Worm (Caenorhabditis elegans) whole organism, L3 larva: ENCODE data around the gene srw-119.

Experiments
- ZK546.5 ChIP-seq: sonication (generic microtip); optimal IDR thresholded peaks from 2 replicates; lab custom pipeline; 2017; ENCODE audit warnings: missing biosample characterization, missing genetic modification characterization
- aly-2 ChIP-seq: fragments of 150-350 bp; optimal IDR thresholded peaks from 2 replicates; lab custom pipeline; 2014; ENCODE audit warnings: missing biosample characterization, missing genetic modification characterization
- ama-1 ChIP-seq: fragments of 150-350 bp; optimal IDR thresholded peaks from 2 replicates; lab custom pipeline; 2018
- ceh-16 ChIP-seq: sonication (generic microtip); optimal IDR thresholded peaks from 2 replicates; lab custom pipeline; 2017; ENCODE audit warnings: missing biosample characterization, missing genetic modification characterization
- ceh-28 ChIP-seq: fragments of 150-350 bp; optimal IDR thresholded peaks from 2 replicates; lab custom pipeline; 2014; ENCODE audit warnings: missing biosample characterization, missing genetic modification reagents, missing genetic modification characterization
- ceh-82 ChIP-seq: fragments of 150-350 bp; optimal IDR thresholded peaks from 2 replicates; lab custom pipeline; 2014; ENCODE audit warnings: missing biosample characterization, missing genetic modification characterization
- ceh-9 ChIP-seq: sonication (generic microtip); optimal IDR thresholded peaks from 2 replicates; lab custom pipeline; 2018; ENCODE audit warnings: missing biosample characterization, missing genetic modification characterization
- egl-5 ChIP-seq: fragments of 150-350 bp; optimal IDR thresholded peaks from 2 replicates; lab custom pipeline; 2017; ENCODE audit warnings: missing biosample characterization, missing genetic modification reagents, missing genetic modification characterization, inconsistent platforms
- elt-1 ChIP-seq: fragments of 150-350 bp; optimal IDR thresholded peaks from 2 replicates; lab custom pipeline; 2014; ENCODE audit warnings: missing biosample characterization, missing genetic modification characterization
- elt-2 ChIP-seq: sonication (generic microtip); optimal IDR thresholded peaks from 2 replicates; lab custom pipeline; 2016; ENCODE audit warnings: missing genetic modification reagents, mild to moderate bottlenecking, missing genetic modification characterization, missing compliant biosample characterization
- elt-3 ChIP-seq, 3 experiments: fragments of 150-350 bp in 1 of 3; sonication (generic microtip) in 2 of 3; optimal IDR thresholded peaks; 2 replicates in 2 of 3; 4 replicates in 1 of 3; lab custom pipeline; 2014 to 2017; ENCODE audit warnings: missing biosample characterization in 3 of 3, missing genetic modification characterization in 3 of 3
- eor-1 ChIP-seq, 2 experiments: fragments of 150-350 bp; optimal IDR thresholded peaks; 2 replicates each; lab custom pipeline; 2014 to 2018; ENCODE audit warnings: missing biosample characterization in 2 of 2, missing genetic modification characterization in 2 of 2
- fkh-10 ChIP-seq: sonication (generic microtip); optimal IDR thresholded peaks from 2 replicates; lab custom pipeline; 2017; ENCODE audit warnings: missing biosample characterization, missing genetic modification reagents, missing genetic modification characterization
- hmg-11 ChIP-seq: sonication (generic microtip); optimal IDR thresholded peaks from 2 replicates; lab custom pipeline; 2016; ENCODE audit warnings: missing genetic modification characterization, missing compliant biosample characterization
- jun-1 ChIP-seq: fragments of 150-350 bp; optimal IDR thresholded peaks from 2 replicates; lab custom pipeline; 2014; ENCODE audit warnings: missing biosample characterization, missing genetic modification reagents, missing genetic modification characterization
- lin-15B ChIP-seq: fragments of 150-350 bp; optimal IDR thresholded peaks from 2 replicates; lab custom pipeline; 2014; ENCODE audit warnings: missing biosample characterization, missing genetic modification characterization
- lin-39 ChIP-seq: fragments of 150-350 bp; optimal IDR thresholded peaks from 2 replicates; lab custom pipeline; 2018; ENCODE audit warnings: missing biosample characterization, missing genetic modification reagents, missing genetic modification characterization
- lsy-12 ChIP-seq: sonication (generic microtip); optimal IDR thresholded peaks from 2 replicates; lab custom pipeline; 2016; ENCODE audit warnings: mild to moderate bottlenecking, missing genetic modification characterization, missing compliant biosample characterization
- mdl-1 ChIP-seq: fragments of 150-350 bp; optimal IDR thresholded peaks from 2 replicates; lab custom pipeline; 2014; ENCODE audit warnings: missing biosample characterization, missing genetic modification characterization
- mml-1 ChIP-seq: fragments of 150-350 bp; sonication (generic microtip); optimal IDR thresholded peaks from 3 replicates; lab custom pipeline; 2014; ENCODE audit warnings: missing biosample characterization, missing genetic modification characterization
- nfya-1 ChIP-seq: sonication (generic microtip); optimal IDR thresholded peaks from 2 replicates; lab custom pipeline; 2017; ENCODE audit warnings: missing genetic modification characterization, mild to moderate bottlenecking, missing compliant biosample characterization, antibody characterized with exemption, moderate library complexity; ENCODE audit not compliant: insufficient read depth
- nhr-11 ChIP-seq: fragments of 150-350 bp; optimal IDR thresholded peaks from 2 replicates; lab custom pipeline; 2014; ENCODE audit warnings: missing biosample characterization, missing genetic modification characterization
- nhr-12 ChIP-seq: fragments of 150-350 bp; optimal IDR thresholded peaks from 2 replicates; lab custom pipeline; 2014; ENCODE audit warnings: missing biosample characterization, missing genetic modification characterization
- nhr-23 ChIP-seq: fragments of 150-350 bp; optimal IDR thresholded peaks from 2 replicates; lab custom pipeline; 2014; ENCODE audit warnings: missing biosample characterization, missing genetic modification reagents, missing genetic modification characterization
- nhr-237 ChIP-seq: fragments of 150-350 bp; optimal IDR thresholded peaks from 2 replicates; lab custom pipeline; 2014; ENCODE audit warnings: missing biosample characterization, missing genetic modification characterization
- nhr-25 ChIP-seq: sonication (generic microtip); optimal IDR thresholded peaks from 2 replicates; lab custom pipeline; 2017; ENCODE audit warnings: missing biosample characterization, missing genetic modification characterization
- nhr-43 ChIP-seq: sonication (generic microtip); optimal IDR thresholded peaks from 2 replicates; lab custom pipeline; 2016; ENCODE audit warnings: mild to moderate bottlenecking, missing genetic modification characterization, missing compliant biosample characterization; ENCODE audit not compliant: poor library complexity, severe bottlenecking
- nhr-77 ChIP-seq: fragments of 150-350 bp; optimal IDR thresholded peaks from 2 replicates; lab custom pipeline; 2014; ENCODE audit warnings: missing biosample characterization, missing genetic modification characterization
- pqm-1 ChIP-seq: fragments of 150-350 bp; optimal IDR thresholded peaks from 2 replicates; lab custom pipeline; 2017; ENCODE audit warnings: missing biosample characterization, missing genetic modification characterization, inconsistent platforms
- sea-2 ChIP-seq: fragments of 150-350 bp; sonication (generic microtip); optimal IDR thresholded peaks from 4 replicates; lab custom pipeline; 2014; ENCODE audit warnings: missing biosample characterization, missing genetic modification reagents, missing genetic modification characterization
- snpc-4 ChIP-seq: fragments of 150-350 bp; optimal IDR thresholded peaks from 2 replicates; lab custom pipeline; 2014; ENCODE audit warnings: missing biosample characterization, missing genetic modification characterization
- tbx-2 ChIP-seq: sonication (generic microtip); optimal IDR thresholded peaks from 2 replicates; lab custom pipeline; 2016; ENCODE audit warnings: mild to moderate bottlenecking, missing genetic modification characterization, missing compliant biosample characterization
- unc-39 ChIP-seq: sonication (generic microtip); optimal IDR thresholded peaks from 4 replicates; lab custom pipeline; 2017; ENCODE audit warnings: missing biosample characterization, missing genetic modification characterization
- zag-1 ChIP-seq: fragments of 150-350 bp; optimal IDR thresholded peaks from 2 replicates; lab custom pipeline; 2014; ENCODE audit warnings: missing biosample characterization, missing genetic modification characterization

Gene srw-119

ce11 chrV:2999736-3000135, at the start of gene srw-119:
Gene srw-119, minus strand, starts transcription at chrV:2999836.
- TF ChIP-seq elt-2: no peak
- no peak for TF ChIP-seq snpc-4 (tag; lab: Kevin White, UChicago)
- no peak for TF ChIP-seq nhr-11 (tag; lab: Kevin White, UChicago)
- no peak for TF ChIP-seq nhr-12 (tag; lab: Kevin White, UChicago)
- no peak for TF ChIP-seq elt-3 (tag; optimal IDR thresholded peaks at IDR 0.05; lab: Kevin White, UChicago)
- no peak for TF ChIP-seq lin-15B
- no peak for TF ChIP-seq elt-1
- TF ChIP-seq lin-39 (tag; lab: Kevin White, UChicago): no peak
- TF ChIP-seq egl-5: no peak
- no peak for TF ChIP-seq tbx-2 (tag; lab: Kevin White, UChicago)
- TF ChIP-seq mdl-1 (tag; lab: Kevin White, UChicago): no peak
- TF ChIP-seq eor-1 (tag; optimal IDR thresholded peaks at IDR 0.05; lab: Kevin White, UChicago): no peak
- no peak for TF ChIP-seq ceh-28 (tag; lab: Kevin White, UChicago)
- TF ChIP-seq fkh-10 (GFP tag; lab: Kevin White, UChicago): no peak
- no peak for TF ChIP-seq ceh-16 (tag; lab: Kevin White, UChicago)
- no peak for TF ChIP-seq ceh-82 (tag; lab: Kevin White, UChicago)
- TF ChIP-seq nhr-77 (tag; lab: Kevin White, UChicago): no peak
- TF ChIP-seq aly-2 (tag; lab: Kevin White, UChicago): no peak
- no peak for TF ChIP-seq pqm-1 (tag; lab: Kevin White, UChicago)
- no peak for TF ChIP-seq hmg-11 (tag; lab: Kevin White, UChicago)

ce11 chrV:3046364-3046763, 46.7 kb upstream of the srw-119 start:
- TF ChIP-seq elt-3 (tag; optimal IDR thresholded peaks at IDR 0.05; lab: Kevin White, UChicago) (no peak), nhr-11 (tag; lab: Kevin White, UChicago) (no peak), ceh-28 (tag; lab: Kevin White, UChicago) (no peak), sea-2 (GFP tag; lab: Kevin White, UChicago) (no peak), elt-1 (no peak), hmg-11 (tag; lab: Kevin White, UChicago) (no peak), ama-1 (no peak), ZK546.5 (tag; lab: Kevin White, UChicago) (no peak), egl-5 (no peak), unc-39 (tag; lab: Kevin White, UChicago) (no peak), nhr-23 (tag; lab: Kevin White, UChicago) (no peak), mml-1 (tag; lab: Kevin White, UChicago) (no peak)

DNA sequence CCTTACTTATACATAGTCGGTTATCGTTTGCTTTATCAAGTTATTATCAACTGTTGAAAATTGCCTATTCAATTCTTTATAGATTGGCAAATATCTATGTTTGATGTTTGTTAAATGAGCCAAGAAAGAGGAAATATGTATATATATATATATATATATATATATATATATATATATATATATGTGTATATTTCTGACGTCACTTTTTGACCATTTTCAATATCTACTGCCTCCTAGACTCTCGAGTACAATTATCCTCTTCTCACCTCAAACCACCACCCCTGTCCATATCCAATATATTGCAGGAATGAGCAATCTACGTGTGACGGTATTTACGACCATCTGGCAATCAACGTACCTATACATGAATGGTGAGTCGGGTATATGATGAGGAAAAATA, 45.2 kb upstream of the srw-119 start, which contains the start of gene F59D6.1:
F59D6.1 (plus strand) TSS at position 301 of the 400 bp plus-strand sequence.
- TF ChIP-seq nhr-77 (tag; lab: Kevin White, UChicago): no peak
- no peak for TF ChIP-seq zag-1
- no peak for TF ChIP-seq lin-39 (tag; lab: Kevin White, UChicago)
- no peak for TF ChIP-seq lsy-12 (tag; lab: Kevin White, UChicago)
- TF ChIP-seq nhr-25 (tag; lab: Kevin White, UChicago): no peak
- TF ChIP-seq jun-1 (tag; lab: Kevin White, UChicago): no peak
- TF ChIP-seq elt-3 (tag; optimal IDR thresholded peaks at IDR 0.05; lab: Kevin White, UChicago): no peak
- TF ChIP-seq eor-1 (tag; optimal IDR thresholded peaks at IDR 0.05; lab: Kevin White, UChicago): no peak

- TF ChIP-seq nhr-77 (tag; lab: Kevin White, UChicago) (no peak), eor-1 (tag; optimal IDR thresholded peaks at IDR 0.05; lab: Kevin White, UChicago) (no peak), elt-2 (no peak), lin-39 (tag; lab: Kevin White, UChicago) (no peak), ceh-9 (no peak), fkh-10 (GFP tag; lab: Kevin White, UChicago) (no peak), nhr-43 (tag; lab: Kevin White, UChicago) (no peak), mml-1 (tag; lab: Kevin White, UChicago) (no peak), nfya-1 (tag; lab: Kevin White, UChicago) (no peak), ceh-28 (tag; lab: Kevin White, UChicago) (no peak), nhr-25 (tag; lab: Kevin White, UChicago) (no peak), nhr-237 (tag; lab: Kevin White, UChicago) (no peak)
- TF ChIP-seq, all 47 proteins: peak for 0
These were observed 41.3 kb upstream of the srw-119 start for ce11 chrV:3040930-3041329.
